Fruit fly (Drosophila melanogaster): ENCODE measurements around the gene Ser.

dm6 chr3R:27201538-27202281 is 7.6 kb upstream of the Ser start:
- no peak for TF ChIP-seq pan (optimal IDR thresholded peaks at IDR 0.05)
- TF ChIP-seq EcR (GFP tag; optimal IDR thresholded peaks at IDR 0.05) = no peak
- TF ChIP-seq usp (GFP tag; optimal IDR thresholded peaks at IDR 0.05) = no peak
- peak; percentile 41 for TF ChIP-seq Dll (optimal IDR thresholded peaks at IDR 0.05)
